Worm (Caenorhabditis elegans) whole organism, mixed stage, embryonic: Measurements from ENCODE around the gene K09D9.9.

Source experiments
- cnd-1 ChIP-seq: fragments of 200-800 bp; sonication (Bioruptor generic); optimal IDR thresholded peaks from 2 replicates; lab custom pipeline; 2018; ENCODE audit warnings: mild to moderate bottlenecking, missing genetic modification characterization, missing compliant biosample characterization
- lsy-2 ChIP-seq: fragments of 150-350 bp; optimal IDR thresholded peaks from 2 replicates; lab custom pipeline; 2014; ENCODE audit warnings: missing biosample characterization, missing genetic modification characterization
- mls-2 ChIP-seq: sonication (generic microtip); optimal IDR thresholded peaks from 2 replicates; lab custom pipeline; 2016; ENCODE audit warnings: mild to moderate bottlenecking, missing genetic modification characterization, moderate library complexity, missing compliant biosample characterization
- nhr-28 ChIP-seq: fragments of 150-350 bp; optimal IDR thresholded peaks from 2 replicates; lab custom pipeline; 2014; ENCODE audit warnings: missing biosample characterization, missing genetic modification characterization
- pha-4 ChIP-seq: fragments of 150-350 bp; optimal IDR thresholded peaks from 2 replicates; lab custom pipeline; 2018; ENCODE audit warnings: missing biosample characterization, missing genetic modification reagents, missing genetic modification characterization
- snpc-4 ChIP-seq: fragments of 150-350 bp; optimal IDR thresholded peaks from 2 replicates; lab custom pipeline; 2014; ENCODE audit warnings: missing biosample characterization, missing genetic modification characterization
- tbx-8 ChIP-seq: fragments of 200-800 bp; sonication (Bioruptor generic); optimal IDR thresholded peaks from 2 replicates; lab custom pipeline; 2018; ENCODE audit warnings: mild to moderate bottlenecking, missing genetic modification characterization, moderate library complexity, missing compliant biosample characterization
- unc-62 ChIP-seq: fragments of 150-350 bp; optimal IDR thresholded peaks from 2 replicates; lab custom pipeline; 2014; ENCODE audit warnings: missing biosample characterization, missing genetic modification reagents, missing genetic modification characterization

ce11 chrV:4038110-4038509 is 44.2 kb upstream of the K09D9.9 start, which contains the start of gene C49G7.12:
- no peak for TF ChIP-seq mls-2 (tag; lab: Kevin White, UChicago)
- TF ChIP-seq lsy-2 (tag; lab: Kevin White, UChicago), result no peak
- TF ChIP-seq nhr-28, result no peak
- TF ChIP-seq tbx-8 (GFP tag; lab: Kevin White, UChicago), result no peak
- no peak for TF ChIP-seq unc-62
- no peak for TF ChIP-seq snpc-4 (tag; lab: Kevin White, UChicago)
- TF ChIP-seq cnd-1 (tag; lab: Kevin White, UChicago), result no peak
- no peak for TF ChIP-seq pha-4 (tag; lab: Kevin White, UChicago)
